Fruit fly (Drosophila melanogaster): ENCODE measurements around the gene Bet3.

Gene Bet3

dm6 chr3L:9466595-9466994 lies 24.5 kb upstream of the Bet3 start:
- TF ChIP-seq CG7045 (GFP tag; optimal IDR thresholded peaks at IDR 0.05) (peak; percentile 47), Clk (GFP tag; optimal IDR thresholded peaks at IDR 0.05) (peak; percentile 32), Crg-1 (GFP tag; optimal IDR thresholded peaks at IDR 0.05) (no peak), Mnt (GFP tag; optimal IDR thresholded peaks at IDR 0.05) (no peak), Hr96 (GFP tag; optimal IDR thresholded peaks at IDR 0.05) (no peak), cic (GFP tag; optimal IDR thresholded peaks at IDR 0.05) (no peak), CG14711 (tag; optimal IDR thresholded peaks at IDR 0.05) (no peak), kay (GFP tag; ENCODE audit: borderline replicate concordance) (no peak), CG11617 (GFP tag; optimal IDR thresholded peaks at IDR 0.05) (peak; percentile 34), tj (GFP tag; optimal IDR thresholded peaks at IDR 0.05) (no peak), cnc (optimal IDR thresholded peaks at IDR 0.05) (no peak), CG33017 (tag; optimal IDR thresholded peaks at IDR 0.05) (peak; percentile 32), bab1 (GFP tag; optimal IDR thresholded peaks at IDR 0.05) (no peak), pad (GFP tag; optimal IDR thresholded peaks at IDR 0.05) (no peak), CG7101 (tag; optimal IDR thresholded peaks at IDR 0.05) (peak; percentile 9), toe (GFP tag; optimal IDR thresholded peaks at IDR 0.05) (peak; percentile 42), CG12768 (GFP tag; optimal IDR thresholded peaks at IDR 0.05) (peak; percentile 24), ovo (GFP tag; optimal IDR thresholded peaks at IDR 0.05) (no peak), CG1620 (GFP tag; optimal IDR thresholded peaks at IDR 0.05) (no peak), CG5204 (GFP tag; optimal IDR thresholded peaks at IDR 0.05) (peak; percentile 57)

- TF ChIP-seq pad (GFP tag; optimal IDR thresholded peaks at IDR 0.05) (peak; percentile 8), ovo (GFP tag; optimal IDR thresholded peaks at IDR 0.05) (no peak), cnc (optimal IDR thresholded peaks at IDR 0.05) (no peak), CG12768 (GFP tag; optimal IDR thresholded peaks at IDR 0.05) (peak; percentile 40), cic (GFP tag; optimal IDR thresholded peaks at IDR 0.05) (peak; percentile 12)
Observed at dm6 chr3L:9465652-9466244, 23.7 kb upstream of the Bet3 start.

- TF ChIP-seq CG14711 (tag; optimal IDR thresholded peaks at IDR 0.05): no peak
Observed at dm6 chr3L:9462794-9463193, 20.7 kb upstream of the Bet3 start.

- TF ChIP-seq ovo (GFP tag; optimal IDR thresholded peaks at IDR 0.05) (no peak), CG7101 (tag; optimal IDR thresholded peaks at IDR 0.05) (peak; percentile 91), cic (GFP tag; optimal IDR thresholded peaks at IDR 0.05) (peak; percentile 52), cnc (optimal IDR thresholded peaks at IDR 0.05) (no peak), tj (GFP tag; optimal IDR thresholded peaks at IDR 0.05) (peak; percentile 47), CG12768 (GFP tag; optimal IDR thresholded peaks at IDR 0.05) (peak; percentile 90), Crg-1 (GFP tag; optimal IDR thresholded peaks at IDR 0.05) (peak; percentile 10), CG11617 (GFP tag; optimal IDR thresholded peaks at IDR 0.05) (peak; percentile 90), Clk (GFP tag; optimal IDR thresholded peaks at IDR 0.05) (peak; percentile 32), Mnt (GFP tag; optimal IDR thresholded peaks at IDR 0.05) (peak; percentile 54), pad (GFP tag; optimal IDR thresholded peaks at IDR 0.05) (peak; percentile 56), bab1 (GFP tag; optimal IDR thresholded peaks at IDR 0.05) (peak; percentile 89), toe (GFP tag; optimal IDR thresholded peaks at IDR 0.05) (peak; percentile 70), CG33017 (tag; optimal IDR thresholded peaks at IDR 0.05) (peak; percentile 94), CG7045 (GFP tag; optimal IDR thresholded peaks at IDR 0.05) (peak; percentile 92), CG5204 (GFP tag; optimal IDR thresholded peaks at IDR 0.05) (peak; percentile 79), CG1620 (GFP tag; optimal IDR thresholded peaks at IDR 0.05) (peak; percentile 14), kay (GFP tag; ENCODE audit: borderline replicate concordance) (peak; percentile 81), Hr96 (GFP tag; optimal IDR thresholded peaks at IDR 0.05) (peak; percentile 72), CG14711 (tag; optimal IDR thresholded peaks at IDR 0.05) (peak; percentile 82)
Observed at dm6 chr3L:9462247-9462769, 20.2 kb upstream of the Bet3 start.

dm6 chr3L:9461670-9462246 lies 19.7 kb upstream of the Bet3 start:
- TF ChIP-seq CG14711 (tag; optimal IDR thresholded peaks at IDR 0.05) (peak; percentile 78), CG11617 (GFP tag; optimal IDR thresholded peaks at IDR 0.05) (no peak)

dm6 chr3L:9460775-9461491 lies 18.9 kb upstream of the Bet3 start, which contains the start of the genes CG3434 and CG44838:
CG3434 (minus strand) TSS chr3L:9460799.
CG44838 (plus strand) TSS chr3L:9461050.
- TF ChIP-seq cnc (optimal IDR thresholded peaks at IDR 0.05) (no peak), Hr96 (GFP tag; optimal IDR thresholded peaks at IDR 0.05) (peak; percentile 71), CG5204 (GFP tag; optimal IDR thresholded peaks at IDR 0.05) (peak; percentile 62), CG7045 (GFP tag; optimal IDR thresholded peaks at IDR 0.05) (peak; percentile 53), cic (GFP tag; optimal IDR thresholded peaks at IDR 0.05) (peak; percentile 55), Crg-1 (GFP tag; optimal IDR thresholded peaks at IDR 0.05) (peak; percentile 34), CG7101 (tag; optimal IDR thresholded peaks at IDR 0.05) (peak; percentile 67), pad (GFP tag; optimal IDR thresholded peaks at IDR 0.05) (peak; percentile 96), CG1620 (GFP tag; optimal IDR thresholded peaks at IDR 0.05) (peak; percentile 67), CG12768 (GFP tag; optimal IDR thresholded peaks at IDR 0.05) (peak; percentile 69), kay (GFP tag; ENCODE audit: borderline replicate concordance) (no peak), CG33017 (tag; optimal IDR thresholded peaks at IDR 0.05) (peak; percentile 70), ovo (GFP tag; optimal IDR thresholded peaks at IDR 0.05) (no peak), tj (GFP tag; optimal IDR thresholded peaks at IDR 0.05) (peak; percentile 48), Clk (GFP tag; optimal IDR thresholded peaks at IDR 0.05) (no peak), bab1 (GFP tag; optimal IDR thresholded peaks at IDR 0.05) (peak; percentile 78), Mnt (GFP tag; optimal IDR thresholded peaks at IDR 0.05) (peak; percentile 77), toe (GFP tag; optimal IDR thresholded peaks at IDR 0.05) (peak; percentile 87), CG14711 (tag; optimal IDR thresholded peaks at IDR 0.05) (peak; percentile 72), CG11617 (GFP tag; optimal IDR thresholded peaks at IDR 0.05) (peak; percentile 72)

Data from whole organism, adult.